Worm (Caenorhabditis elegans): Measurements from ENCODE around the gene dlc-3.

ce11 chrIV:16421903-16422557 is 10.0 kb upstream of the dlc-3 start:
- TF ChIP-seq egl-27 (tag; optimal IDR thresholded peaks at IDR 0.05) (no peak), fkh-2 (tag; optimal IDR thresholded peaks at IDR 0.05) (no peak), ama-1 (optimal IDR thresholded peaks at IDR 0.05) (no peak), nhr-12 (tag; optimal IDR thresholded peaks at IDR 0.05) (no peak), sea-2 (GFP tag; optimal IDR thresholded peaks at IDR 0.05) (no peak), nhr-76 (tag; optimal IDR thresholded peaks at IDR 0.05) (no peak), snpc-4 (tag; optimal IDR thresholded peaks at IDR 0.05) (no peak), daf-12 (tag; optimal IDR thresholded peaks at IDR 0.05) (no peak), lin-15B (tag; optimal IDR thresholded peaks at IDR 0.05) (peak; percentile 30), aly-2 (tag; optimal IDR thresholded peaks at IDR 0.05) (no peak)

Data from whole organism, L3 larva.